Worm (Caenorhabditis elegans) whole organism, L1 larva: Measurements from ENCODE around the gene fbxa-197.

Experiments
- ceh-63 ChIP-seq: fragments of 200-800 bp; sonication (Bioruptor generic); optimal IDR thresholded peaks from 2 replicates; lab custom pipeline; 2018; ENCODE audit warnings: mild to moderate bottlenecking, missing genetic modification characterization, missing compliant biosample characterization
- ces-1 ChIP-seq: fragments of 150-350 bp; optimal IDR thresholded peaks from 2 replicates; lab custom pipeline; 2014; ENCODE audit warnings: missing biosample characterization, missing genetic modification reagents, missing genetic modification characterization

ce11 chrV:15858292-15858691 lies 9.2 kb upstream of the fbxa-197 start, which contains the start of gene srh-148:
- no peak for TF ChIP-seq ces-1 (GFP tag; lab: Kevin White, UChicago)
- TF ChIP-seq ceh-63 (GFP tag; lab: Kevin White, UChicago) = no peak
